Worm (Caenorhabditis elegans): ENCODE data around the gene F35E8.13.
A peak's percentile ranks its signal among the peaks of the same experiment; 100 is the strongest.
"Not testable (repeated sequence)": the region's sequence is repeated elsewhere in the genome, so short reads cannot be mapped to it uniquely, and the experiment has no call there.

The F35E8.13 gene

DNA sequence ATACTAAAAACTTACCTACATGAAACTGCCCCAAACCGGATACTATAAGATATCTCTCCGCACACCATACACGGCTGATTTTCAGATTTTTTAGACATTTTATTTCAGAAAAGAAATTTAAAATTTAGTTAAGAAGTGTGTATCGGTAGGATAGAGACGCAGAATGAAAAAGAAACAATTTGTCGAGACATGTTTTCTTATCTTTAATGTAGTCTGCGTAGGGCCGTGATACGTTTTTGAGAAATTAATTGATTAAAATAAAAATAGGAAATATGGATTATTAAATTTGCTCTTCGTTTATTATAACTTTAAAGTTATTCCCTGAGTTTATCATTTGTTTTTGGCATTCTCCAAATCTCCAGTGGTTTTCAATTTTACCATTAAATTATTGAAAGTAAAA, 1.2 kb downstream of the F35E8.13 start, which contains the start of gene nhr-108:
Gene nhr-108, minus strand, starts transcription at position 166 of the 400 bp plus-strand sequence.
- peak; percentile 42 for TF ChIP-seq elt-2 (tag; optimal IDR thresholded peaks at IDR 0.05)
- no peak for TF ChIP-seq nhr-76 (tag; optimal IDR thresholded peaks at IDR 0.05)

DNA sequence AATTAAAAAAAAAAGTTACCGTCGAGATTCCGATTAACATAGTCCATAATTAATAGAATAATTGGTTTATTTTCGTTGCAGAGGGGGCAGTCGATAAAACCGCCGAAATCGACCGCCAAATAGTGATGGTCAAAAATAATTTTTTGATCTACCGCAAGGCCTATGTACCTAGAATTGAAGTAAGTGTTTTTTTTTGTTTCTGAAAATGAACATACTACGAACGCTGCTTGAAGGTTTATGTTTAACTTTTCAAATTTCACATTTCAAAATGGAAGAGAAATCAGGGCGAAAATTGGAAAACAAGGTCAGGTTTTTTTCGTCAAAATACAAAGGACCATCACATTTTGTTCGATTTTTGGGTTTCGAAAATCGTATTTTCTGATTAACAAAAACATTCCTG, 5.2 kb downstream of the F35E8.13 start, which contains the start of gene pzf-1:
Gene pzf-1, minus strand, starts transcription at position 101 of the 400 bp plus-strand sequence.
- TF ChIP-seq ZK546.5 (tag; optimal IDR thresholded peaks at IDR 0.05) (no peak), nhr-11 (tag; optimal IDR thresholded peaks at IDR 0.05) (no peak), ceh-82 (tag; optimal IDR thresholded peaks at IDR 0.05) (no peak), R02D3.7 (tag; optimal IDR thresholded peaks at IDR 0.05) (no peak), nhr-237 (tag; optimal IDR thresholded peaks at IDR 0.05) (no peak), lin-15B (tag; optimal IDR thresholded peaks at IDR 0.05) (no peak), mdl-1 (tag; optimal IDR thresholded peaks at IDR 0.05) (no peak), unc-62 (GFP tag; optimal IDR thresholded peaks at IDR 0.05) (no peak), ama-1 (optimal IDR thresholded peaks at IDR 0.05) (no peak), jun-1 (tag; optimal IDR thresholded peaks at IDR 0.05) (no peak)

DNA sequence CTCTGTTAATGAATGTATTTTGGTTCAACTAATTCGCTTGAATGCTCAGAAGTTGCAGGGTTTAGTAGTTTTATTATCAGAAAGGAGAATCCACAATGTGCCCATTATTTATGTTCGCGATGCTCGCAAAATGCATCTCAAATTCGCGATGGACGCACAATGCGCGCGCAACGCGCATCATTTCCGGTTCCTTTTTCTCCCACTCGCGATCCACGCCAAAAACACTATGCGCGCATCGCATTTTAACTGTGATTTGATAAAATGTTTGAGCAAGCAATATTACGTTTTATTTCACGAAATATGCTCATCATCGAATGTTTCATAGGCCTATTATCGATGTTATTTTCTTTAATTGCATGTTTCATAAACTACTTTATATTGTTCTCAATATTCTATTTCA, 6.8 kb downstream of the F35E8.13 start, which contains the start of gene srbc-77:
Gene srbc-77, plus strand, starts transcription at position 301 of the 400 bp plus-strand sequence.
- TF ChIP-seq hmg-11, ztf-11, pqm-1 (tag; optimal IDR thresholded peaks at IDR 0.05): not testable (repeated sequence)

DNA sequence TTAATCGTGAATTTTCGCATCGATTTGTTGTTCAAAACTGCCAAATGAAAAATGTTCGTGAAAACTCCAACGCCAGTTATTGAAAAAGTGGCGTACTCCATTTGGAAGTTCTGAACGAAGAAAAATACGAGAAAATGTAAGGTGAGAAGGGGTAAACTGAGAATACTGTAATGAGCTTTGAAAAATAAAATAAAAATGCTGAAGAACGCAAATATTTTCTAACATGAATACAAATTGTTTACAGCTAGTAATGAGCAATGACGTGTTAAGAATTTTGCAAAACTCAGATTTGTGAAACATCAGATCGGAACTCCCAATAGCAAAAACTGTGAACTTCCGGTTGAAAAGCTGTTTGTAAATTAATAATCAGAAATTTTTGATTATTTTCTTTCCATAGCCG, 9.3 kb downstream of the F35E8.13 start, which contains the start of gene srw-26:
Gene srw-26, minus strand, starts transcription at position 101 of the 400 bp plus-strand sequence.
- TF ChIP-seq lsy-12 (tag; optimal IDR thresholded peaks at IDR 0.05) (no peak), nfya-1 (tag; optimal IDR thresholded peaks at IDR 0.05; ENCODE audit: insufficient read depth) (no peak), ztf-4 (tag; optimal IDR thresholded peaks at IDR 0.05) (no peak), elt-3 (tag; optimal IDR thresholded peaks at IDR 0.05) (no peak), elt-2 (tag; optimal IDR thresholded peaks at IDR 0.05) (no peak), skn-1 (tag; optimal IDR thresholded peaks at IDR 0.05) (no peak), ceh-16 (tag; optimal IDR thresholded peaks at IDR 0.05) (no peak), nhr-28 (tag; optimal IDR thresholded peaks at IDR 0.05) (no peak), lin-39 (tag; optimal IDR thresholded peaks at IDR 0.05) (no peak), nhr-12 (tag; optimal IDR thresholded peaks at IDR 0.05) (no peak), fkh-10 (GFP tag; optimal IDR thresholded peaks at IDR 0.05) (no peak), nhr-76 (tag; optimal IDR thresholded peaks at IDR 0.05) (no peak), hmg-11 (tag; optimal IDR thresholded peaks at IDR 0.05) (no peak), nhr-11 (tag; optimal IDR thresholded peaks at IDR 0.05) (no peak), pha-4 (tag; optimal IDR thresholded peaks at IDR 0.05) (no peak), daf-12 (tag; optimal IDR thresholded peaks at IDR 0.05) (no peak), nhr-67 (tag; optimal IDR thresholded peaks at IDR 0.05) (no peak)

DNA sequence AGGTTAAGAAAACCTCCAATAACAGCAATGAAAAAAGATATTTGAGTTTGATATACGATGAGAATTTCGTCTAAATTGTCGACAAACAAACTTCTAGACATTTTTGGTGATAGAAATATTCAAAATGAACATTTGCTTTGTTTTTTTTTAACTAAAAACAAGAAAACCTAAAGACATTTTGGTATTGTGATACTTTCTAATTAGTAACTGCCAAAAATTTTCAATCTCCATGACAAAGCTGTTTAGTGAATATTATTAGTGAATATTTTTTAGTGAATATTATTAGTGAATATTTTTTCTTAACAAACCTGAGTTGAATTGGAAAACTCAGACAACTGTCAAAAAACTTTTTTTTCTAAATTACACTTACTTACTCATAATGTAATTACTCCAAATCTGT, 17.2 kb downstream of the F35E8.13 start, which contains the start of gene srw-55:
Gene srw-55, minus strand, starts transcription at position 101 of the 400 bp plus-strand sequence.
- TF ChIP-seq snpc-4 (tag; optimal IDR thresholded peaks at IDR 0.05) (no peak), fos-1 (tag; optimal IDR thresholded peaks at IDR 0.05) (no peak), nhr-77 (tag; optimal IDR thresholded peaks at IDR 0.05) (no peak)

DNA sequence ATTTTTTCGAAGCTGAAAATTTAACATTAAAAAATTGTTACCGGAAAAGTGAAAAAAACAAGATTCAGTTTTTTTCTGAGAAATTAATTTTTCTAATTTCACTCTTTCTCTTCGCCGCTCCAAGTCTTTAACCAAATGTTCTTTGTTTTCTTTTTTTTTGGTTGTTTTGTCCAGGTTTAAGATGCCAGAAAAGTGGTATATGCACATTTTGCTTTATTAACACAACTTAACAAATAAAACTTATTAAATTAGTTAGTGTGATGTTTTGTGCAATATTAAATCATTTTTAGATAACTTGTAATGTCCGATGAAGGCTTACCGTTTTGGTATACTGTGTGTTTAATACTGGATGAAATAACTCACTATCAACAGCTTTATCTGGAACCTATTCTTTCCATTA, 20.0 kb downstream of the F35E8.13 start, which contains the start of gene srw-53:
Gene srw-53, plus strand, starts transcription at position 301 of the 400 bp plus-strand sequence.
- no peak for TF ChIP-seq ztf-4 (tag; optimal IDR thresholded peaks at IDR 0.05)
- TF ChIP-seq ceh-9 (tag; optimal IDR thresholded peaks at IDR 0.05), result no peak
- no peak for TF ChIP-seq fkh-10 (GFP tag; optimal IDR thresholded peaks at IDR 0.05)
- TF ChIP-seq pha-4 (tag; optimal IDR thresholded peaks at IDR 0.05), result no peak
- no peak for TF ChIP-seq nhr-76 (tag; optimal IDR thresholded peaks at IDR 0.05)
- TF ChIP-seq eor-1 (tag; optimal IDR thresholded peaks at IDR 0.05), result no peak
- TF ChIP-seq hmg-11 (tag; optimal IDR thresholded peaks at IDR 0.05), result no peak
- TF ChIP-seq zag-1 (tag; optimal IDR thresholded peaks at IDR 0.05), result no peak
